Worm (Caenorhabditis elegans) whole organism, L3 larva: ENCODE measurements around the gene mig-22.

Experiments used
- aly-2 ChIP-seq: fragments of 150-350 bp; optimal IDR thresholded peaks from 2 replicates; lab custom pipeline; 2014; ENCODE audit warnings: missing biosample characterization, missing genetic modification characterization
- ceh-28 ChIP-seq: fragments of 150-350 bp; optimal IDR thresholded peaks from 2 replicates; lab custom pipeline; 2014; ENCODE audit warnings: missing biosample characterization, missing genetic modification reagents, missing genetic modification characterization
- elt-2 ChIP-seq: sonication (generic microtip); optimal IDR thresholded peaks from 2 replicates; lab custom pipeline; 2016; ENCODE audit warnings: missing genetic modification reagents, mild to moderate bottlenecking, missing genetic modification characterization, missing compliant biosample characterization
- fkh-10 ChIP-seq: sonication (generic microtip); optimal IDR thresholded peaks from 2 replicates; lab custom pipeline; 2017; ENCODE audit warnings: missing biosample characterization, missing genetic modification reagents, missing genetic modification characterization
- lin-39 ChIP-seq: fragments of 150-350 bp; optimal IDR thresholded peaks from 2 replicates; lab custom pipeline; 2018; ENCODE audit warnings: missing biosample characterization, missing genetic modification reagents, missing genetic modification characterization
- skn-1 ChIP-seq: fragments of 150-350 bp; optimal IDR thresholded peaks from 2 replicates; lab custom pipeline; 2014; ENCODE audit warnings: missing biosample characterization, missing genetic modification characterization
- snpc-4 ChIP-seq: fragments of 150-350 bp; optimal IDR thresholded peaks from 2 replicates; lab custom pipeline; 2014; ENCODE audit warnings: missing biosample characterization, missing genetic modification characterization
- unc-39 ChIP-seq: sonication (generic microtip); optimal IDR thresholded peaks from 4 replicates; lab custom pipeline; 2017; ENCODE audit warnings: missing biosample characterization, missing genetic modification characterization
- zag-1 ChIP-seq: fragments of 150-350 bp; optimal IDR thresholded peaks from 2 replicates; lab custom pipeline; 2014; ENCODE audit warnings: missing biosample characterization, missing genetic modification characterization

DNA sequence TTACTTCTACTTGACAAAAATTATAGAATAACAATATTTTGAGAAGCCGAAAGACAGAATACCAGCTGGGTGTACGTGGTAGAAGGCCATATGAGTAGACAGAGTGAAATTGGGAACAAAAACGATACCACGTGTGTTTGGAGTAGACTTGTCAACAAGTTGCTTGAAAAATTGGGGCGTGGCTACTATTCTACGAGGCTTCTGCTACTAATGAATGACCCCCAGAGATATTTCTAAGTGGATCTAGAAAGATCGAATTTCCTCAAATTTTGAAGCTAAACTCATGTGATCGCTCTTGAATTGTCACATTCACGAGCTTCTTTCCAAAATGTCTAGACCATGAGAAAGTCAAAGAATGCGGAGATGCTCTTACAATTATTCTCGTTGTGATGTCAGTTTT lies 5.1 kb downstream of the mig-22 start:
- TF ChIP-seq fkh-10 (GFP tag; lab: Kevin White, UChicago) (no peak), lin-39 (tag; lab: Kevin White, UChicago) (no peak), elt-2 (no peak), snpc-4 (tag; lab: Kevin White, UChicago) (no peak), skn-1 (tag; lab: Kevin White, UChicago) (no peak), aly-2 (tag; lab: Kevin White, UChicago) (no peak), unc-39 (tag; lab: Kevin White, UChicago) (no peak), ceh-28 (tag; lab: Kevin White, UChicago) (no peak), zag-1 (tag; lab: Kevin White, UChicago) (no peak)
